Worm (Caenorhabditis elegans) whole organism, midembryonic: Measurements from ENCODE around the gene msrp-4.

ENCODE experiments used
- klf-2 ChIP-seq: fragments of 200-800 bp; sonication (Bioruptor generic); conservative IDR thresholded peaks from 2 replicates; pipeline ENCODE4 v1.3.6; 2022; ENCODE audit warnings: missing genetic modification reagents, missing genetic modification characterization, missing compliant biosample characterization
- tab-1 ChIP-seq: fragments of 200-800 bp; sonication (Bioruptor generic); IDR thresholded peaks from 2 replicates; pipeline ENCODE4 v1.3.6; 2022; ENCODE audit warnings: missing genetic modification characterization, missing compliant biosample characterization

- TF ChIP-seq klf-2 (GFP tag; lab: Robert Waterston, UW) = no peak
- no peak for TF ChIP-seq tab-1 (GFP tag; lab: Robert Waterston, UW)
Measured at ce11 chrII:843971-844370, 21.3 kb upstream of the msrp-4 start, which contains the start of gene F28A10.4.
